Fruit fly (Drosophila melanogaster): Measurements from ENCODE around the gene CG13793.

CG13793 gene

DNA sequence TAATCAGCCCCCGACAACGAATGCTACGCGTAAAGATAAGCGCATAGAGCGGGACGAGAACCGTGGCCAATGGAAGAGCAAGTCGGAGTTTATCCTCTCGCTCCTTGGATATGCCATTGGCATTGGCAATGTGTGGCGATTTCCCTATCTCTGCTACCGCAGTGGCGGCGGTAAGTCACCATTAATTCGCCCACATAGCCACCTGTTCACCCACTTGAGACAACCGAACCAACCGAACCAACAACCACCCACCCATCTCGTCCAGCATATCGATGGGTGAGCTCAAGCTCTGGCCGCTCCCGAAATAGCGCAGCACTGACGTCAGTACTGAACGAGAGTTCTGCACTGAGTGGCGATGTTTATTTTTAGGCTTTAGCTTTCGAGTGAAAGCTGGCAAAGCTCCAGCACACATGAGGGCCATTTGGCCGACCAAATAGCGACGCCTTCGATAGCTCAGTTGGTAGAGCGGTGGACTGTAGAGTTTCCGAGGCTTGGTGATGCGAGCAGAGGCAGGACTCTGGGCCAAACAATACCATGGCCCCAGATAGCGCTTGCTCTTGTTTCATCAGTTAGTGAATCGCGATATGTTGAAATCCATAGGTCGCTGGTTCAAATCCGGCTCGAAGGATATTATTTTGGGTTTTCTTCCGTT, 8.1 kb downstream of the CG13793 start:
- TF ChIP-seq CG6808 (GFP tag; optimal IDR thresholded peaks at IDR 0.05) (no peak), svp (GFP tag) (peak; percentile 63)

- TF ChIP-seq Hr4 (GFP tag; optimal IDR thresholded peaks at IDR 0.05), result no peak
- TF ChIP-seq CG1621 (tag; optimal IDR thresholded peaks at IDR 0.05), result no peak
- TF ChIP-seq CG7368 (GFP tag; optimal IDR thresholded peaks at IDR 0.05), result no peak
- TF ChIP-seq fd59A (GFP tag; optimal IDR thresholded peaks at IDR 0.05), result no peak
- TF ChIP-seq Eip78C (GFP tag), result no peak
- no peak for TF ChIP-seq CG3032 (tag; optimal IDR thresholded peaks at IDR 0.05)
- no peak for TF ChIP-seq spab (GFP tag; optimal IDR thresholded peaks at IDR 0.05)
- TF ChIP-seq acj6 (GFP tag; optimal IDR thresholded peaks at IDR 0.05), result no peak
- TF ChIP-seq CG15336 (GFP tag; IDR thresholded peaks at IDR 0.05), result no peak
- TF ChIP-seq Gug (GFP tag; IDR thresholded peaks at IDR 0.05), result no peak
- no peak for TF ChIP-seq CG11762 (GFP tag; optimal IDR thresholded peaks at IDR 0.05; ENCODE audit: insufficient read depth)
- TF ChIP-seq CG8319 (GFP tag; optimal IDR thresholded peaks at IDR 0.05), result no peak
- TF ChIP-seq CG16779 (tag; optimal IDR thresholded peaks at IDR 0.05), result no peak
Observed at dm6 chr2L:7710580-7710979, 8.7 kb downstream of the CG13793 start, which contains the start of gene Ntl. TSS of gene Ntl (plus strand) at chr2L:7710880.

DNA sequence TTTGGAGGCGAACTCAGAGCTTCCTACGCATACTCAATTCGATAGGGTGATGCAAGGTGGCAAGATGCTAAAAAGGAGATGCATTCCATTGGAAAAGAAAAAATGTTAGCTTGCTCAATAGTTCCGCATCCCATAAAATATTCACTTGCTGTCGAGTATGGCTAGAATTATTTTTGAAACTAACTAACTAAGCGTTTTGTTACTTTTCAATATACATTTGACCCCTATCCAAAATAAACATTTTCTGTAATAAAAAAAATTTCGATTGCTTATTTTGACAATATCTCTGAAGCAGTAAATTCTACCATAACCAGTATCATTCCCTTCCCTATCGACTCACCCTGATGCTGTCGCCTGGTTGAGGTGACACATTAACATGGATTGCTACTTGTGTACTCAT, 15.8 kb downstream of the CG13793 start:
- TF ChIP-seq ss (GFP tag; optimal IDR thresholded peaks at IDR 0.05) (peak; percentile 61 to 81), CG6792 (GFP tag; optimal IDR thresholded peaks at IDR 0.05) (peak; percentile 85), Lpt (GFP tag; optimal IDR thresholded peaks at IDR 0.05) (peak; percentile 50), CG8319 (GFP tag; optimal IDR thresholded peaks at IDR 0.05) (peak; percentile 87), cyc (GFP tag; optimal IDR thresholded peaks at IDR 0.05) (peak; percentile 63), Sox14 (GFP tag; optimal IDR thresholded peaks at IDR 0.05) (peak; percentile 83), Sox15 (GFP tag; optimal IDR thresholded peaks at IDR 0.05) (peak; percentile 82), CG6854 (GFP tag; optimal IDR thresholded peaks at IDR 0.05) (no peak), OdsH (GFP tag; optimal IDR thresholded peaks at IDR 0.05) (peak; percentile 83), CG1621 (tag; optimal IDR thresholded peaks at IDR 0.05) (peak; percentile 56), CG8119 (GFP tag; IDR thresholded peaks at IDR 0.05) (peak; percentile 71), Gug (GFP tag; IDR thresholded peaks at IDR 0.05) (no peak), dsx (GFP tag; optimal IDR thresholded peaks at IDR 0.05; ENCODE audit: poor library complexity, severe bottlenecking) (peak; percentile 74), Eip93F (GFP tag; optimal IDR thresholded peaks at IDR 0.05) (no peak), CG11294 (GFP tag; IDR thresholded peaks at IDR 0.05) (peak; percentile 25; the same call in 1 of the 2 replicates), Smox (GFP tag; optimal IDR thresholded peaks at IDR 0.05) (peak; percentile 77), CG9139 (GFP tag; optimal IDR thresholded peaks at IDR 0.05) (peak; percentile 68), spab (GFP tag; optimal IDR thresholded peaks at IDR 0.05) (peak; percentile 68), CG6276 (GFP tag; optimal IDR thresholded peaks at IDR 0.05) (peak; percentile 34), topi (GFP tag; optimal IDR thresholded peaks at IDR 0.05) (peak; percentile 81), acj6 (GFP tag; optimal IDR thresholded peaks at IDR 0.05) (peak; percentile 80), fkh (GFP tag; optimal IDR thresholded peaks at IDR 0.05) (no peak), CG34406 (GFP tag; optimal IDR thresholded peaks at IDR 0.05) (peak; percentile 86), Eip75B (GFP tag; optimal IDR thresholded peaks at IDR 0.05) (peak; percentile 83), net (GFP tag; optimal IDR thresholded peaks at IDR 0.05) (peak; percentile 79), Hr4 (GFP tag; optimal IDR thresholded peaks at IDR 0.05) (peak; percentile 62), salr (GFP tag; optimal IDR thresholded peaks at IDR 0.05) (peak; percentile 7 to 60), CG11762 (GFP tag; optimal IDR thresholded peaks at IDR 0.05; ENCODE audit: insufficient read depth) (peak; percentile 76), CG3032 (tag; optimal IDR thresholded peaks at IDR 0.05) (peak; percentile 84), CG10669 (GFP tag; optimal IDR thresholded peaks at IDR 0.05) (peak; percentile 84), Ets96B (tag; optimal IDR thresholded peaks at IDR 0.05) (no peak), CG16779 (tag; optimal IDR thresholded peaks at IDR 0.05) (peak; percentile 40), Met (GFP tag; optimal IDR thresholded peaks at IDR 0.05) (peak; percentile 72), Sox102F (GFP tag; optimal IDR thresholded peaks at IDR 0.05) (peak; percentile 86), fd59A (GFP tag; optimal IDR thresholded peaks at IDR 0.05) (peak; percentile 80), Hr38 (GFP tag; optimal IDR thresholded peaks at IDR 0.05) (no peak), CG6808 (GFP tag; optimal IDR thresholded peaks at IDR 0.05) (peak; percentile 79), eg (GFP tag; IDR thresholded peaks at IDR 0.05) (peak; percentile 47; the same call in 2 of the 3 replicates), CG3919 (GFP tag; optimal IDR thresholded peaks at IDR 0.05) (peak; percentile 73), esn (GFP tag; optimal IDR thresholded peaks at IDR 0.05) (peak; percentile 87), fd85E (GFP tag; optimal IDR thresholded peaks at IDR 0.05) (peak; percentile 24)

All from whole organism, prepupa.